Worm (Caenorhabditis elegans) whole organism, L4 larva: ENCODE measurements around the gene F07F6.4.
A peak's percentile ranks its signal among the peaks of the same experiment; 100 is the strongest.

Experiments used
- D1046.2 ChIP-seq: fragments of 200-800 bp; sonication (Bioruptor generic); IDR thresholded peaks from 2 replicates; pipeline ENCODE4 v1.3.6; 2022; ENCODE audit warnings: missing genetic modification characterization, missing compliant biosample characterization
- ama-1 ChIP-seq: fragments of 150-350 bp; optimal IDR thresholded peaks from 2 replicates; lab custom pipeline; 2014; ENCODE audit warnings: inconsistent platforms, mixed read lengths
- dve-1 ChIP-seq: sonication (generic microtip); optimal IDR thresholded peaks from 2 replicates; lab custom pipeline; 2017; ENCODE audit warnings: antibody characterized with exemption, mild to moderate bottlenecking, missing genetic modification characterization, missing compliant biosample characterization; ENCODE audit not compliant: insufficient read depth
- gei-8 ChIP-seq: fragments of 200-800 bp; sonication (Bioruptor generic); optimal IDR thresholded peaks from 2 replicates; lab custom pipeline; 2018; ENCODE audit warnings: mild to moderate bottlenecking, missing genetic modification characterization, missing compliant biosample characterization
- hmg-1.1 ChIP-seq: fragments of 200-800 bp; sonication (Bioruptor generic); IDR thresholded peaks from 2 replicates; pipeline ENCODE4 v1.3.6; 2022; ENCODE audit warnings: missing genetic modification reagents, missing genetic modification characterization, missing compliant biosample characterization
- lin-15B ChIP-seq: fragments of 150-350 bp; sonication (generic microtip); optimal IDR thresholded peaks from 3 replicates; lab custom pipeline; 2014; ENCODE audit warnings: missing biosample characterization, missing genetic modification characterization
- nhr-10 ChIP-seq: fragments of 150-350 bp; optimal IDR thresholded peaks from 2 replicates; lab custom pipeline; 2014; ENCODE audit warnings: missing biosample characterization, missing genetic modification characterization
- nhr-28 ChIP-seq: fragments of 150-350 bp; optimal IDR thresholded peaks from 2 replicates; lab custom pipeline; 2014; ENCODE audit warnings: missing biosample characterization, missing genetic modification characterization
- nhr-48 ChIP-seq: sonication (generic microtip); optimal IDR thresholded peaks from 2 replicates; lab custom pipeline; 2016; ENCODE audit warnings: mild to moderate bottlenecking, missing genetic modification characterization, missing compliant biosample characterization
- spr-3 ChIP-seq: fragments of 200-800 bp; sonication (Bioruptor generic); optimal IDR thresholded peaks from 2 replicates; lab custom pipeline; 2018; ENCODE audit warnings: mild to moderate bottlenecking, missing genetic modification characterization, missing compliant biosample characterization
- unc-62 ChIP-seq, 3 experiments: fragments of 150-350 bp in 1 of 3; sonication (generic microtip); optimal IDR thresholded peaks in 2 of 3; peaks in 1 of 3; 1 replicate in 1 of 3; 2 replicates in 2 of 3; lab custom pipeline; 2014 to 2017; ENCODE audit warnings: missing biosample characterization in 3 of 3, missing genetic modification characterization in 3 of 3, missing genetic modification reagents in 3 of 3, missing genotype in 1 of 3
- ztf-7 ChIP-seq: fragments of 150-350 bp; optimal IDR thresholded peaks from 2 replicates; lab custom pipeline; 2014; ENCODE audit warnings: missing biosample characterization, missing genetic modification characterization

- TF ChIP-seq dve-1 (tag; lab: Kevin White, UChicago) (no peak), nhr-28 (tag; lab: Kevin White, UChicago) (peak; percentile 44), D1046.2 (GFP tag; lab: Robert Waterston, UW) (no peak), nhr-10 (tag; lab: Kevin White, UChicago) (no peak), ztf-7 (no peak), unc-62 (GFP tag; optimal IDR thresholded peaks at IDR 0.05 in 1 of 2; lab: Kevin White, UChicago) (peak in 1 of 2 experiments; percentile 49), unc-62 (tag; optimal IDR thresholded peaks at IDR 0.05; lab: Kevin White, UChicago) (no peak), gei-8 (no peak), spr-3 (GFP tag; lab: Kevin White, UChicago) (no peak), nhr-48 (tag; lab: Kevin White, UChicago) (no peak), lin-15B (no peak), ama-1 (lab: Kevin White, UChicago) (no peak), hmg-1.1 (no peak)
Measured at ce11 chrII:5378239-5378521, 51.2 kb downstream of the F07F6.4 start.
